Fruit fly (Drosophila melanogaster): ENCODE measurements around the gene norpA.

DNA sequence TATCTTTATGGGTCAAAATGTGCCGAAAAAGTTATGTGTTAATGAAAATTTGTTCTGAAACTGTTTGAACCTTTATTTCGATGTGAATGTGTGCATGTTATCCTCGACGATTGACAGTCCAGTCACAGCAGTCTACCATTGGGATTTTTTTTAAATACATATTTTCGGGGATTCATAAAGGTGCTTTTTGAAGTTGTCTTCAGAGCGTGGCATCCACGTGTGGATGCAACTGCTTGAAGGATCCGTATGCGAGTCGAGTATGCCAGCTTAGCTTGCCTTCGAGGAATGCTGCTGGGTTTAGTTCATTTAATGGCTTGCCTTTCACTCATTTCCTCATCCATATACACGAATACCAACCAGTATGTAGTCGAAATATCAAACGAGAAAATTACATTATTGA lies 6.9 kb downstream of the norpA start, which contains the start of gene CG12693:
- TF ChIP-seq Spps (tag; optimal IDR thresholded peaks at IDR 0.05): no peak
- TF ChIP-seq cg (GFP tag; optimal IDR thresholded peaks at IDR 0.05): no peak
- no peak for TF ChIP-seq CG10543 (GFP tag; optimal IDR thresholded peaks at IDR 0.05)
- TF ChIP-seq CG1233 (GFP tag; optimal IDR thresholded peaks at IDR 0.05): no peak
- no peak for TF ChIP-seq CG7786 (GFP tag; optimal IDR thresholded peaks at IDR 0.05)
- no peak for TF ChIP-seq dm (GFP tag; optimal IDR thresholded peaks at IDR 0.05)

Data from whole organism, embryonic.